Fruit fly (Drosophila melanogaster): ENCODE results near the gene Ugt302E1.
A peak's percentile ranks its signal among the peaks of the same experiment; 100 is the strongest.

Gene Ugt302E1

DNA sequence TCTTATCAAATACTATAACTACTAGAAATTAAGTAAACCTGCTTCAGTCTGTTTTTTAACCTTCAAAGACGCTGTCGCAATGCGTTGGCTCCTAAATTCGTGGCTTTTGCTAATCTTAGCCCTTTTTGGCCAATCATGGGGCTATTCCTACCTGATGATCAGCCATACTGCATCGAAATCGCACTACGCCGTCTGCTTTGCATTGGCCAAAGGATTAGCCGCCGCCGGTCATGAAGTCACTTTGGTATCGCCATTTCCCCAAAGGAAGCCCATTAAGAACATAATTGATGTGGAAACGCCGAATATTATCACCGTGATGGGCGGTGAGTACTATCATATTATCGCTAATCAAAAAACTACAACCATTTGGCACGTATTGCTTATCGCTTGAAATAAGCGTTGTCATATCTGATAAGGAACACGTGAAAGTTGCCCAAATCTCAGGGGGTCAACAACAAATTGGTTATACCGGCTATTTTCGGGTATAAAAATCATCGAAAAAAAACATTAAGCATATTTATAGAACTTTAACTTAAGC lies at the start of gene Ugt302E1:
TSS of gene Ugt302E1 (plus strand) at position 51 of the 538 bp plus-strand sequence.
- no peak for TF ChIP-seq BEAF-32 (GFP tag; optimal IDR thresholded peaks at IDR 0.05)
- TF ChIP-seq usp (GFP tag; optimal IDR thresholded peaks at IDR 0.05) = no peak
- no peak for TF ChIP-seq CG10267 (tag; optimal IDR thresholded peaks at IDR 0.05)
- TF ChIP-seq sc (optimal IDR thresholded peaks at IDR 0.05) = no peak
- no peak for TF ChIP-seq sc (GFP tag; optimal IDR thresholded peaks at IDR 0.05)
- no peak for TF ChIP-seq CG4730 (GFP tag; IDR thresholded peaks at IDR 0.05)
- TF ChIP-seq exex (tag; optimal IDR thresholded peaks at IDR 0.05) = peak; percentile 87
- TF ChIP-seq CG12942 (GFP tag; optimal IDR thresholded peaks at IDR 0.05) = no peak
- TF ChIP-seq unpg (GFP tag; optimal IDR thresholded peaks at IDR 0.05) = no peak
- no peak for TF ChIP-seq Hr78 (GFP tag; optimal IDR thresholded peaks at IDR 0.05)
- no peak for TF ChIP-seq Dfd (GFP tag; optimal IDR thresholded peaks at IDR 0.05)
- no peak for TF ChIP-seq CG8478 (optimal IDR thresholded peaks at IDR 0.05)
- peak; percentile 41 for TF ChIP-seq mirr (GFP tag; optimal IDR thresholded peaks at IDR 0.05)
- no peak for TF ChIP-seq Dref (GFP tag; IDR thresholded peaks at IDR 0.05)
- peak; percentile 17; the same call in 1 of the 2 replicates for TF ChIP-seq GATAe (GFP tag; conservative IDR thresholded peaks at IDR 0.05)
- TF ChIP-seq CG18619 (GFP tag; optimal IDR thresholded peaks at IDR 0.05) = no peak
- no peak for TF ChIP-seq CG12744 (GFP tag; optimal IDR thresholded peaks at IDR 0.05)
- no peak for TF ChIP-seq bab2 (GFP tag; optimal IDR thresholded peaks at IDR 0.05)
- no peak for TF ChIP-seq da (GFP tag; optimal IDR thresholded peaks at IDR 0.05)
- TF ChIP-seq kay (GFP tag; optimal IDR thresholded peaks at IDR 0.05) = no peak
- peak; percentile 86 for TF ChIP-seq cwo (GFP tag; optimal IDR thresholded peaks at IDR 0.05)
- TF ChIP-seq Dbx (GFP tag; IDR thresholded peaks at IDR 0.05) = no peak
- no peak for TF ChIP-seq hbn (GFP tag; IDR thresholded peaks at IDR 0.05; ENCODE audit: partially characterized antibody)
- TF ChIP-seq fd102C (GFP tag; optimal IDR thresholded peaks at IDR 0.05) = no peak
- no peak for TF ChIP-seq nau (GFP tag; optimal IDR thresholded peaks at IDR 0.05)
- no peak for TF ChIP-seq chif (GFP tag; optimal IDR thresholded peaks at IDR 0.05)
- no peak for TF ChIP-seq Lim3 (GFP tag; IDR thresholded peaks at IDR 0.05)
- TF ChIP-seq CG11093 (GFP tag; IDR thresholded peaks at IDR 0.05) = no peak
- no peak for TF ChIP-seq CG10147 (GFP tag; optimal IDR thresholded peaks at IDR 0.05)
- TF ChIP-seq CG34376 (GFP tag; optimal IDR thresholded peaks at IDR 0.05) = peak; percentile 38
- TF ChIP-seq bsh (GFP tag; optimal IDR thresholded peaks at IDR 0.05) = no peak
- TF ChIP-seq toy (GFP tag; IDR thresholded peaks at IDR 0.05) = no peak
- no peak for TF ChIP-seq sr (GFP tag; IDR thresholded peaks at IDR 0.05)
- TF ChIP-seq Aef1 (GFP tag; IDR thresholded peaks at IDR 0.05) = no peak
- peak; percentile 59 for TF ChIP-seq grn (GFP tag; optimal IDR thresholded peaks at IDR 0.05)
- TF ChIP-seq sug (tag; optimal IDR thresholded peaks at IDR 0.05) = peak; percentile 58
- TF ChIP-seq CG1647 (GFP tag; optimal IDR thresholded peaks at IDR 0.05) = no peak
- no peak for TF ChIP-seq CG8924 (tag; optimal IDR thresholded peaks at IDR 0.05)
- TF ChIP-seq CG3407 (GFP tag; optimal IDR thresholded peaks at IDR 0.05) = no peak
- no peak for TF ChIP-seq Sox102F (GFP tag; optimal IDR thresholded peaks at IDR 0.05)
- TF ChIP-seq pfk (GFP tag; optimal IDR thresholded peaks at IDR 0.05) = no peak

DNA sequence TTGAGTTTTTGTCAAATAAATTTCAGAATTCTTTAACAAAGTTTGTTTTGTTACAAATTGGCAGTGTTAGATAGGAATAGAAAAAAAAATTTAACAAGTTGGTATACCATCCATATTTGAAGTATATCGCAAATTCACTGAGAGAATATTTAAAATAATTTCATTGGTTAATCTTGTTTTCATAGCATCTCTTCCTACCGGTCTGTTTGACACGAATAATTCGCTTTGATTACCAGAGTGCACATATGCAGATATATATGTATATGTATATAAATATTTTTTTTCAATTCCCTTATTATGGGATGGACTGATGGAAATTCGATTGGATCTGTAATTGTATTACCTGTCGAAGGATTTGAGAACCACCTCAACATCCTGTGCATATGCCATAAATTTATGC lies 38.8 kb upstream of the Ugt302E1 start, which contains the start of gene SdhCL:
TSS of gene SdhCL (minus strand) at position 101 of the 400 bp plus-strand sequence.
- TF ChIP-seq Hr3 (GFP tag; optimal IDR thresholded peaks at IDR 0.05) (no peak), dati (GFP tag; IDR thresholded peaks at IDR 0.05) (no peak), CG15073 (GFP tag; optimal IDR thresholded peaks at IDR 0.05) (no peak), CG3995 (GFP tag; optimal IDR thresholded peaks at IDR 0.05) (no peak), insv (GFP tag; optimal IDR thresholded peaks at IDR 0.05) (no peak)
